Fruit fly (Drosophila melanogaster) whole organism, wandering third instar larva: Measurements from ENCODE around the gene CG15023.

Experiments
- Abd-B ChIP-seq: fragments of >200 bp; optimal IDR thresholded peaks from 2 replicates; lab custom pipeline; 2017; ENCODE audit warnings: missing biosample characterization, missing genetic modification characterization
- CG32264 ChIP-seq: fragments of 200-800 bp; sonication (Bioruptor generic); optimal IDR thresholded peaks from 2 replicates; lab custom pipeline; 2016; ENCODE audit warnings: missing biosample characterization, missing genetic modification characterization
- CG9705 ChIP-seq: fragments of 200-800 bp; sonication (Bioruptor generic); optimal IDR thresholded peaks from 2 replicates; lab custom pipeline; 2018; ENCODE audit warnings: missing biosample characterization, mild to moderate bottlenecking, missing genetic modification characterization
- CrebA ChIP-seq: fragments of 200-800 bp; sonication (Bioruptor generic); optimal IDR thresholded peaks from 2 replicates; lab custom pipeline; 2016; ENCODE audit warnings: missing biosample characterization, mild to moderate bottlenecking, missing genetic modification characterization, borderline replicate concordance
- Dfd ChIP-seq: fragments of >200 bp; optimal IDR thresholded peaks from 2 replicates; lab custom pipeline; 2017; ENCODE audit warnings: missing biosample characterization, missing genetic modification characterization
- GATAd ChIP-seq: sonication (Bioruptor generic); optimal IDR thresholded peaks from 2 replicates; lab custom pipeline; 2016; ENCODE audit warnings: missing biosample characterization, missing genetic modification characterization
- HLH106 ChIP-seq: fragments of 200-800 bp; optimal IDR thresholded peaks from 3 replicates; lab custom pipeline; 2019; ENCODE audit warnings: missing biosample characterization, mild to moderate bottlenecking, missing genetic modification characterization, moderate library complexity
- Hr78 ChIP-seq: fragments of >200 bp; optimal IDR thresholded peaks from 2 replicates; lab custom pipeline; 2017; ENCODE audit warnings: missing biosample characterization, missing genetic modification characterization
- Hr83 ChIP-seq: fragments of 200-300 bp; sonication (Bioruptor generic); optimal IDR thresholded peaks from 2 replicates; lab custom pipeline; 2016; ENCODE audit warnings: missing biosample characterization, mild to moderate bottlenecking, missing genetic modification characterization, moderate library complexity; ENCODE audit not compliant: poor library complexity, severe bottlenecking
- Jra ChIP-seq: sonication (Bioruptor generic); optimal IDR thresholded peaks from 2 replicates; lab custom pipeline; 2016; ENCODE audit warnings: missing biosample characterization, missing genetic modification characterization
- Mio ChIP-seq: sonication (Bioruptor generic); optimal IDR thresholded peaks from 2 replicates; lab custom pipeline; 2016; ENCODE audit warnings: missing biosample characterization, missing genetic modification characterization
- Myc ChIP-seq: fragments of >200 bp; optimal IDR thresholded peaks from 2 replicates; lab custom pipeline; 2017
- N ChIP-seq: fragments of >200 bp; optimal IDR thresholded peaks from 2 replicates; lab custom pipeline; 2018; ENCODE audit warnings: missing biosample characterization, missing external identifiers, missing genetic modification characterization
- OdsH ChIP-seq: fragments of 200-800 bp; sonication (Bioruptor generic); optimal IDR thresholded peaks from 2 replicates; lab custom pipeline; 2016; ENCODE audit warnings: missing biosample characterization, mild to moderate bottlenecking, missing genetic modification characterization
- Rel ChIP-seq, 2 experiments: fragments of 200-800 bp; sonication (Bioruptor generic) in 1 of 2; optimal IDR thresholded peaks; 2 replicates in 1 of 2; 3 replicates in 1 of 2; lab custom pipeline; 2016 to 2019; ENCODE audit warnings: mild to moderate bottlenecking in 2 of 2, missing biosample characterization in 2 of 2, missing genetic modification characterization in 2 of 2, moderate library complexity in 1 of 2
- Sp1 ChIP-seq: fragments of 200-800 bp; sonication (Bioruptor generic); optimal IDR thresholded peaks from 3 replicates; lab custom pipeline; 2019; ENCODE audit warnings: missing biosample characterization, mild to moderate bottlenecking, missing genetic modification characterization, moderate library complexity
- Vsx2 ChIP-seq: fragments of 200-300, 225-300 bp; sonication (Bioruptor generic); optimal IDR thresholded peaks from 2 replicates; lab custom pipeline; 2018; ENCODE audit warnings: missing biosample characterization, missing genetic modification characterization; ENCODE audit not compliant: partially characterized antibody
- br ChIP-seq: fragments of 200-800 bp; sonication (Bioruptor generic); optimal IDR thresholded peaks from 2 replicates; lab custom pipeline; 2016; ENCODE audit warnings: missing biosample characterization, missing genetic modification characterization
- brk ChIP-seq: fragments of 200-800 bp; sonication (Bioruptor generic); optimal IDR thresholded peaks from 2 replicates; lab custom pipeline; 2016; ENCODE audit warnings: missing biosample characterization, mild to moderate bottlenecking, missing genetic modification characterization
- dl ChIP-seq, 2 experiments: fragments of 175-275, 200-275 bp in 1 of 2; fragments of 200-275 bp in 1 of 2; sonication (Bioruptor generic); optimal IDR thresholded peaks; lab custom pipeline; 2018; ENCODE audit warnings: mild to moderate bottlenecking in 2 of 2, missing biosample characterization in 2 of 2, missing genetic modification characterization in 2 of 2, moderate library complexity in 2 of 2; ENCODE audit not compliant: partially characterized antibody in 2 of 2, insufficient read depth in 1 of 2
- dmrt93B ChIP-seq: fragments of 200-800 bp; sonication (Bioruptor generic); optimal IDR thresholded peaks from 2 replicates; lab custom pipeline; 2018; ENCODE audit warnings: missing biosample characterization, mild to moderate bottlenecking, missing genetic modification characterization
- ey ChIP-seq: fragments of 200-800 bp; sonication (Bioruptor generic); optimal IDR thresholded peaks from 2 replicates; lab custom pipeline; 2016; ENCODE audit warnings: missing biosample characterization, missing genetic modification characterization
- foxo ChIP-seq, 2 experiments: fragments of 200-800 bp; sonication (Bioruptor generic); optimal IDR thresholded peaks; 2 replicates in 1 of 2; 3 replicates in 1 of 2; lab custom pipeline; 2016 to 2017; ENCODE audit warnings: missing biosample characterization in 2 of 2, missing genetic modification characterization in 2 of 2
- pan ChIP-seq: fragments of >200 bp; optimal IDR thresholded peaks from 2 replicates; lab custom pipeline; 2017
- psq ChIP-seq: fragments of 200-800 bp; sonication (Bioruptor generic); optimal IDR thresholded peaks from 3 replicates; lab custom pipeline; 2017; ENCODE audit warnings: missing biosample characterization, mild to moderate bottlenecking, missing genetic modification characterization, moderate library complexity
- rgr ChIP-seq: fragments of 200-800 bp; sonication (Bioruptor generic); optimal IDR thresholded peaks from 3 replicates; lab custom pipeline; 2016; ENCODE audit warnings: missing biosample characterization, mild to moderate bottlenecking, missing genetic modification characterization
- sv ChIP-seq: fragments of 200-800 bp; sonication (Bioruptor generic); optimal IDR thresholded peaks from 3 replicates; lab custom pipeline; 2016; ENCODE audit warnings: missing biosample characterization, missing genetic modification characterization
- tai ChIP-seq: sonication (Bioruptor generic); optimal IDR thresholded peaks from 2 replicates; lab custom pipeline; 2016; ENCODE audit warnings: missing biosample characterization, missing genetic modification characterization
- usp ChIP-seq: fragments of >200 bp; optimal IDR thresholded peaks from 2 replicates; lab custom pipeline; 2017; ENCODE audit warnings: missing biosample characterization, missing genetic modification characterization
- woc ChIP-seq: sonication (Bioruptor generic); optimal IDR thresholded peaks from 2 replicates; lab custom pipeline; 2016; ENCODE audit warnings: missing biosample characterization, mild to moderate bottlenecking, missing genetic modification characterization

CG15023 gene

dm6 chr3L:4446273-4446672 is 15.0 kb downstream of the CG15023 start, which contains the start of gene CG12607:
Gene CG12607 (plus strand): TSS chr3L:4446573.
- no peak for TF ChIP-seq sv (GFP tag; lab: Kevin White, UChicago)
- TF ChIP-seq HLH106 (tag; lab: Kevin White, UChicago): no peak
- TF ChIP-seq CrebA (GFP tag; lab: Kevin White, UChicago): no peak
- no peak for TF ChIP-seq Abd-B (GFP tag; lab: Kevin White, UChicago)
- no peak for TF ChIP-seq psq
- TF ChIP-seq Rel (GFP tag; optimal IDR thresholded peaks at IDR 0.05; lab: Kevin White, UChicago): no peak
- no peak for TF ChIP-seq Rel (tag; optimal IDR thresholded peaks at IDR 0.05; lab: Kevin White, UChicago)
- TF ChIP-seq br (GFP tag; lab: Kevin White, UChicago): no peak
- no peak for TF ChIP-seq dl (GFP tag; optimal IDR thresholded peaks at IDR 0.05; lab: Kevin White, UChicago; ENCODE audit: insufficient read depth in 1 of 2, partially characterized antibody in 2 of 2)
- TF ChIP-seq tai: no peak
- no peak for TF ChIP-seq GATAd (GFP tag; lab: Kevin White, UChicago)
- no peak for TF ChIP-seq woc (GFP tag; lab: Kevin White, UChicago)
- no peak for TF ChIP-seq CG32264
- TF ChIP-seq Hr83: no peak
- TF ChIP-seq usp (GFP tag; lab: Kevin White, UChicago): no peak
- no peak for TF ChIP-seq Hr78
- no peak for TF ChIP-seq pan (lab: Kevin White, UChicago)
- TF ChIP-seq CG9705 (GFP tag; lab: Kevin White, UChicago): no peak
- no peak for TF ChIP-seq foxo (GFP tag; optimal IDR thresholded peaks at IDR 0.05; lab: Kevin White, UChicago)

dm6 chr3L:4445824-4446223 is 15.5 kb downstream of the CG15023 start:
- TF ChIP-seq OdsH (no peak), Rel (GFP tag; optimal IDR thresholded peaks at IDR 0.05; lab: Kevin White, UChicago) (no peak), Rel (tag; optimal IDR thresholded peaks at IDR 0.05; lab: Kevin White, UChicago) (no peak), pan (lab: Kevin White, UChicago) (no peak), N (GFP tag; lab: Kevin White, UChicago) (no peak), sv (GFP tag; lab: Kevin White, UChicago) (no peak), dmrt93B (GFP tag; lab: Kevin White, UChicago) (no peak), psq (no peak), tai (no peak), brk (GFP tag; lab: Kevin White, UChicago) (no peak), Abd-B (GFP tag; lab: Kevin White, UChicago) (no peak), Jra (no peak)
- TF ChIP-seq, all 38 proteins: peak for 0

dm6 chr3L:4442168-4442567 is 19.1 kb downstream of the CG15023 start:
- TF ChIP-seq Abd-B (GFP tag; lab: Kevin White, UChicago) (no peak), ey (GFP tag; lab: Kevin White, UChicago) (no peak), CG32264 (no peak), dmrt93B (GFP tag; lab: Kevin White, UChicago) (no peak), Vsx2 (GFP tag; lab: Kevin White, UChicago) (no peak), Sp1 (GFP tag; lab: Kevin White, UChicago) (no peak), br (GFP tag; lab: Kevin White, UChicago) (no peak), Hr83 (no peak), Mio (GFP tag; lab: Kevin White, UChicago) (no peak), dl (GFP tag; optimal IDR thresholded peaks at IDR 0.05; lab: Kevin White, UChicago; ENCODE audit: insufficient read depth in 1 of 2, partially characterized antibody in 2 of 2) (no peak), foxo (GFP tag; optimal IDR thresholded peaks at IDR 0.05; lab: Kevin White, UChicago) (no peak), psq (no peak)
- TF ChIP-seq, all 38 proteins: peak for 0

dm6 chr3L:4440153-4440552 is 21.2 kb downstream of the CG15023 start:
- TF ChIP-seq dmrt93B (GFP tag; lab: Kevin White, UChicago) (no peak), OdsH (no peak), GATAd (GFP tag; lab: Kevin White, UChicago) (no peak), Myc (lab: Kevin White, UChicago) (peak; percentile 51)

dm6 chr3L:4436421-4436820 is 24.9 kb downstream of the CG15023 start, which contains the start of gene CG15021:
Gene CG15021 (plus strand): TSS chr3L:4436721.
- no peak for TF ChIP-seq rgr
- TF ChIP-seq Myc (lab: Kevin White, UChicago): no peak
- TF ChIP-seq Sp1 (GFP tag; lab: Kevin White, UChicago): no peak
- TF ChIP-seq N (GFP tag; lab: Kevin White, UChicago): no peak
- TF ChIP-seq dl (GFP tag; optimal IDR thresholded peaks at IDR 0.05; lab: Kevin White, UChicago; ENCODE audit: insufficient read depth in 1 of 2, partially characterized antibody in 2 of 2): no peak
- no peak for TF ChIP-seq Dfd (GFP tag; lab: Kevin White, UChicago)
- no peak for TF ChIP-seq CrebA (GFP tag; lab: Kevin White, UChicago)
- no peak for TF ChIP-seq Jra
- TF ChIP-seq Rel (GFP tag; optimal IDR thresholded peaks at IDR 0.05; lab: Kevin White, UChicago): no peak
- TF ChIP-seq Rel (tag; optimal IDR thresholded peaks at IDR 0.05; lab: Kevin White, UChicago): no peak
- TF ChIP-seq CG32264: no peak
